Worm (Caenorhabditis elegans) whole organism, L4/young adult: Measurements from ENCODE around the gene warf-1.

Experiments used
- W03F9.2 ChIP-seq: fragments of 150-350 bp; optimal IDR thresholded peaks from 2 replicates; lab custom pipeline; 2014; ENCODE audit warnings: missing biosample characterization, missing genetic modification characterization
- dao-5 ChIP-seq: sonication (generic microtip); optimal IDR thresholded peaks from 2 replicates; lab custom pipeline; 2016; ENCODE audit warnings: missing genotype, missing genetic modification characterization, moderate library complexity, missing compliant biosample characterization
- him-1 ChIP-seq: sonication (generic microtip); optimal IDR thresholded peaks from 2 replicates; lab custom pipeline; 2016; ENCODE audit warnings: missing genotype, missing genetic modification reagents, missing genetic modification characterization, missing compliant biosample characterization

DNA sequence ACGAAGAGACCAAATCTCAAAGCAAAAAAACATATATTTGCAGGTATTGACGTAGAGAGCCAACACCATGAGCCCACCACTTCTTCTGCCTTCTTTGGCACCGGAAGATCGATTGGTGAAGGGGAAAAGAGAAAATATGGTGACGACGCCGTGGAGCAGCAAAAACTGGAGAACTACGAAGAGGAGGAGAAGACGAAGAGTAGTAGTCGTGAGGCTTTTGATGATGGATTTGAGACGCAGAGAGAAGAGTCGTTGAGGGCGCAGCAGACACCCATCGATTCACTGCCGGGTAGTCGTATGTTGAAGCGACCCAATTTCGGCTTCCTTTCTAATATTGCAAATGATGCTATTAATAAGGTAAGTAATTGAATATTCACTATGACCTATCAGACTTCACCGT lies 23.2 kb upstream of the warf-1 start:
- TF ChIP-seq him-1 (tag; lab: Kevin White, UChicago): peak; percentile 34
- no peak for TF ChIP-seq dao-5 (tag; lab: Kevin White, UChicago)
- no peak for TF ChIP-seq W03F9.2 (tag; lab: Kevin White, UChicago)
